Fruit fly (Drosophila melanogaster): ENCODE measurements around the gene CG4375.

Gene CG4375

DNA sequence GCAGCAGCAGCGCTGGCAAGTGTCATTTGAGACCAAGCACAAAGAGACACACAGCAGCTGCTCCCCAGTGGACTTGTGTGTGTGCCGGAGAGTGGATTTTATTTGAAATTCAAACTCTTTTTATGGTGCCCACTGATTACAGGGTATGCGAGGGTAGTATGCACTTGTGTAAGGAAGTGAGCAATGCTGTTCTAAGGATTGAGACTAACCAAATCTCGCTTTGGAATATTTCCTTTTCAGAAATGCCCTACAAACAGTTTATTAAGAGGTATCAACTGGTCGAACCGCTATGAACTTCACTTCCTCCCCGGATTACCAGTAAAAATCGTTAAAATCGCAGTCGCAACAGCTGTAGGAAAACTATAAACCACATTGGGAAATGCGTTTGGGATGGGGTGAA lies 49.1 kb upstream of the CG4375 start (continued):
- TF ChIP-seq bab2 (GFP tag; optimal IDR thresholded peaks at IDR 0.05) = peak; percentile 93
- TF ChIP-seq CG10959 (GFP tag; IDR thresholded peaks at IDR 0.05) = peak; percentile 96
- TF ChIP-seq insv (GFP tag; optimal IDR thresholded peaks at IDR 0.05) = no peak
- peak; percentile 93 for TF ChIP-seq CG31441 (GFP tag; IDR thresholded peaks at IDR 0.05)
- TF ChIP-seq CG9437 (GFP tag; optimal IDR thresholded peaks at IDR 0.05) = peak; percentile 76
- peak; percentile 92 for TF ChIP-seq dysf (GFP tag; IDR thresholded peaks at IDR 0.05)
- peak; percentile 69 for TF ChIP-seq E2f2 (GFP tag; IDR thresholded peaks at IDR 0.05)
- TF ChIP-seq croc (GFP tag; conservative IDR thresholded peaks at IDR 0.05) = peak; percentile 93
- TF ChIP-seq fd64A (GFP tag; optimal IDR thresholded peaks at IDR 0.05) = peak; percentile 80
- no peak for TF ChIP-seq pzg (GFP tag; optimal IDR thresholded peaks at IDR 0.05)
- TF ChIP-seq CG12236 (GFP tag; optimal IDR thresholded peaks at IDR 0.05) = peak; percentile 95
- peak; percentile 90 for TF ChIP-seq org-1 (GFP tag; optimal IDR thresholded peaks at IDR 0.05)
- TF ChIP-seq danr (GFP tag; IDR thresholded peaks at IDR 0.05) = peak; percentile 85
- peak; percentile 91 for TF ChIP-seq CG1529 (GFP tag; optimal IDR thresholded peaks at IDR 0.05)
- peak; percentile 89 for TF ChIP-seq gsb-n (tag; optimal IDR thresholded peaks at IDR 0.05)
- TF ChIP-seq Side (GFP tag; optimal IDR thresholded peaks at IDR 0.05) = peak; percentile 85
- TF ChIP-seq CG31224 (GFP tag; IDR thresholded peaks at IDR 0.05) = peak; percentile 70
- TF ChIP-seq CG11695 (GFP tag; IDR thresholded peaks at IDR 0.05) = peak; percentile 88
- TF ChIP-seq odd (GFP tag; optimal IDR thresholded peaks at IDR 0.05) = peak; percentile 76
- TF ChIP-seq CG13287 (GFP tag; IDR thresholded peaks at IDR 0.05; ENCODE audit: partially characterized antibody) = no peak
- peak; percentile 69; the same call in 1 of the 2 replicates for TF ChIP-seq CG11085 (GFP tag; IDR thresholded peaks at IDR 0.05)
- peak; percentile 82 for TF ChIP-seq CG12659 (GFP tag; optimal IDR thresholded peaks at IDR 0.05)
- TF ChIP-seq chm (GFP tag; IDR thresholded peaks at IDR 0.05) = peak; percentile 97
- peak; percentile 42; the same call in 1 of the 2 replicates for TF ChIP-seq cas (GFP tag; IDR thresholded peaks at IDR 0.05)
- no peak for TF ChIP-seq amos (GFP tag; IDR thresholded peaks at IDR 0.05; ENCODE audit: partially characterized antibody)
- TF ChIP-seq B-H2 (GFP tag; optimal IDR thresholded peaks at IDR 0.05) = no peak
- TF ChIP-seq sqz (GFP tag; optimal IDR thresholded peaks at IDR 0.05) = peak; percentile 54
- peak; percentile 50 for TF ChIP-seq sug (tag; optimal IDR thresholded peaks at IDR 0.05)
- peak; percentile 92 for TF ChIP-seq CG18262 (tag; optimal IDR thresholded peaks at IDR 0.05)
- TF ChIP-seq slou (GFP tag; optimal IDR thresholded peaks at IDR 0.05) = peak; percentile 71
- peak; percentile 95 for TF ChIP-seq CG32772 (GFP tag; IDR thresholded peaks at IDR 0.05)
- no peak for TF ChIP-seq chinmo (GFP tag; IDR thresholded peaks at IDR 0.05; ENCODE audit: partially characterized antibody)
- no peak for TF ChIP-seq vnd (GFP tag; IDR thresholded peaks at IDR 0.05; ENCODE audit: partially characterized antibody)
- no peak for TF ChIP-seq Dll (GFP tag; IDR thresholded peaks at IDR 0.05; ENCODE audit: partially characterized antibody)
- TF ChIP-seq toy (GFP tag; IDR thresholded peaks at IDR 0.05) = peak; percentile 65; the same call in 1 of the 2 replicates
- peak; percentile 89 for TF ChIP-seq bcd (GFP tag; optimal IDR thresholded peaks at IDR 0.05)
- peak; percentile 74 for TF ChIP-seq CG12104 (GFP tag; optimal IDR thresholded peaks at IDR 0.05)
- peak; percentile 74 for TF ChIP-seq CG12744 (GFP tag; optimal IDR thresholded peaks at IDR 0.05)
- peak; percentile 66 for TF ChIP-seq HmgZ (tag; optimal IDR thresholded peaks at IDR 0.05)
- peak; percentile 62 for TF ChIP-seq CG2116 (GFP tag; optimal IDR thresholded peaks at IDR 0.05)
- peak; percentile 94 for TF ChIP-seq dmrt11E (tag; optimal IDR thresholded peaks at IDR 0.05)
- TF ChIP-seq YL-1 (GFP tag; optimal IDR thresholded peaks at IDR 0.05) = peak; percentile 3
- TF ChIP-seq Dip3 (GFP tag; optimal IDR thresholded peaks at IDR 0.05) = peak; percentile 71
- peak; percentile 93 for TF ChIP-seq shn (GFP tag; optimal IDR thresholded peaks at IDR 0.05)
- peak in 1 of 2 experiments; percentile 81 for TF ChIP-seq Eip74EF (GFP tag; optimal IDR thresholded peaks at IDR 0.05)
- TF ChIP-seq pb (GFP tag; optimal IDR thresholded peaks at IDR 0.05) = peak; percentile 92
- no peak for TF ChIP-seq CG17568 (GFP tag; optimal IDR thresholded peaks at IDR 0.05)
- TF ChIP-seq Neu2 (GFP tag; optimal IDR thresholded peaks at IDR 0.05; ENCODE audit: borderline replicate concordance) = peak; percentile 75
- TF ChIP-seq CG14965 (GFP tag; optimal IDR thresholded peaks at IDR 0.05; ENCODE audit: borderline replicate concordance) = peak; percentile 70
- TF ChIP-seq bsh (GFP tag; optimal IDR thresholded peaks at IDR 0.05) = peak; percentile 41 to 96

Data from whole organism, embryonic.